Worm (Caenorhabditis elegans) whole organism, L3 larva: ENCODE measurements around the gene mrpl-40.

Source experiments
- elt-2 ChIP-seq: sonication (generic microtip); optimal IDR thresholded peaks from 2 replicates; lab custom pipeline; 2016; ENCODE audit warnings: missing genetic modification reagents, mild to moderate bottlenecking, missing genetic modification characterization, missing compliant biosample characterization
- jun-1 ChIP-seq: fragments of 150-350 bp; optimal IDR thresholded peaks from 2 replicates; lab custom pipeline; 2014; ENCODE audit warnings: missing biosample characterization, missing genetic modification reagents, missing genetic modification characterization
- mdl-1 ChIP-seq: fragments of 150-350 bp; optimal IDR thresholded peaks from 2 replicates; lab custom pipeline; 2014; ENCODE audit warnings: missing biosample characterization, missing genetic modification characterization
- pha-4 ChIP-seq: fragments of 150-350 bp; optimal IDR thresholded peaks from 2 replicates; lab custom pipeline; 2014; ENCODE audit warnings: missing biosample characterization, missing genetic modification reagents, missing genetic modification characterization
- ztf-4 ChIP-seq: fragments of 150-350 bp; optimal IDR thresholded peaks from 2 replicates; lab custom pipeline; 2014; ENCODE audit warnings: missing biosample characterization, missing genetic modification characterization

ce11 chrIII:117210-117609, 29.9 kb downstream of the mrpl-40 start, which contains the start of gene C29F9.5:
- TF ChIP-seq pha-4 (tag; lab: Kevin White, UChicago) (no peak), elt-2 (tag; lab: Kevin White, UChicago) (no peak), ztf-4 (tag; lab: Kevin White, UChicago) (no peak), mdl-1 (tag; lab: Kevin White, UChicago) (no peak), jun-1 (no peak)
